Fruit fly (Drosophila melanogaster) whole organism, pupa: ENCODE measurements around the gene CG16704.

Experiments used
- CG34367 ChIP-seq: fragments of 200-800 bp; sonication (Bioruptor generic); optimal IDR thresholded peaks from 2 replicates; lab custom pipeline; 2018; ENCODE audit warnings: missing biosample characterization, mild to moderate bottlenecking, missing genetic modification characterization
- EcR ChIP-seq: fragments of 200-800 bp; sonication (Bioruptor generic); optimal IDR thresholded peaks from 3 replicates; lab custom pipeline; 2019; ENCODE audit warnings: missing biosample characterization, missing genetic modification characterization, mild to moderate bottlenecking, moderate library complexity, missing genetic modification reagents

DNA sequence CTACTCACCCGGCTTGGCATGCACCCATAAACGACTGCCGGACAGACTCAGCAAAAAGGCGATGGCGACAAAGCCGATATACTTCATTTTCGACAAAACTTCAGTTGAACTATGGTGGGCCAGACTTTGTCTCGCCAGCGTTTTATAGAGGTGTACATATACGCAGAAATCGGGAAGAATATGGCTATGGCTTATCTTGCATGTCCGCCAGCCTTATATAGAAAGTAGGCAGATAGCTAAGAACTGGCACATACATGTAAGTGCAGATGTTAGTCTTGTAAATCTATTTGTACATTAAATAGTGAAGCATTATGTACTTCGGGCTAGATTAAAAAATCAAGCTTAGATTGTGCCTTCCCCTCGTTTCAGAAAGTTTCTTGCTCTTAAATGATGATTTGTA, 695 bp upstream of the CG16704 start, which contains the start of gene CG3513:
- TF ChIP-seq CG34367 (tag; lab: Kevin White, UChicago) (no peak), EcR (no peak)
